Worm (Caenorhabditis elegans) whole organism, late embryonic: Measurements from ENCODE around the gene F08D12.2.

Source experiments
- ama-1 ChIP-seq: fragments of 150-350 bp; optimal IDR thresholded peaks from 2 replicates; lab custom pipeline; 2014
- ceh-14 ChIP-seq: sonication (generic microtip); optimal IDR thresholded peaks from 2 replicates; lab custom pipeline; 2016; ENCODE audit warnings: missing genotype, missing genetic modification characterization, missing compliant biosample characterization

DNA sequence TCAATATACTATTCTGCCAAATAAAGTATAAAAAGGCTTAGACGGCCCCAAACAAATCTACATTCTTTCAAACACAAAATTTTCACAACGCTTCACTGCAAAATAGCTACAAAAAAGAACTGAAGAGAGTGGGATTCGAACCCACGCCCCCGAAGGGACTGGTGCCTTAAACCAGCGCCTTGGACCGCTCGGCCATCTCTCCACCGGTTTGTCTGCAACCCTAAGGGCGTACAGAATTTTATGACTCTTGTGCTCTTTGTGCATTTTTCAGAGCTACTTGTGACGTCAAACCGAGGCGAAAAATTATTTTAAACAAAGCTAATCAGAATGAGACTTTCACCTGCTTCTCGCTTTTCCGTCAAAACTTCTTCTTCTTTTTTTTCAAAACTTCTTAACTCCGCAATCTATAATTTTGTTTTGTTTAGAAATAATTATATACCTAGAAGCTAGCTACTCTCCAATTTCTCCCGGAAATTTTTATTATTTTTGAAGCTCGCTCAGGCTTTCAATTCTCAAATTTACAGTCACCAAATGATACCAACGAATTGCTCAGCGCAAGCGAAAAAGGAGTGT, 45.2 kb upstream of the F08D12.2 start, which contains the start of gene T05A8.8:
- TF ChIP-seq ceh-14 (tag; lab: Kevin White, UChicago): no peak
- TF ChIP-seq ama-1 (lab: Kevin White, UChicago): no peak
